Worm (Caenorhabditis elegans): ENCODE data around the gene lst-4.

lst-4 gene

ce11 chrIV:14098540-14099098 lies 29.0 kb upstream of the lst-4 start:
- TF ChIP-seq nhr-76 (tag; optimal IDR thresholded peaks at IDR 0.05) = no peak
- no peak for TF ChIP-seq ceh-39 (tag; optimal IDR thresholded peaks at IDR 0.05)
- no peak for TF ChIP-seq ces-1 (GFP tag; optimal IDR thresholded peaks at IDR 0.05)
- no peak for TF ChIP-seq nhr-237 (tag; optimal IDR thresholded peaks at IDR 0.05)
- no peak for TF ChIP-seq drap-1 (GFP tag; optimal IDR thresholded peaks at IDR 0.05)
- no peak for TF ChIP-seq nhr-12 (tag; optimal IDR thresholded peaks at IDR 0.05)
- no peak for TF ChIP-seq tbx-8 (GFP tag; optimal IDR thresholded peaks at IDR 0.05)

- TF ChIP-seq ztf-11 (tag; optimal IDR thresholded peaks at IDR 0.05) = no peak
- TF ChIP-seq ceh-39 (tag; optimal IDR thresholded peaks at IDR 0.05) = no peak
- no peak for TF ChIP-seq unc-120 (tag; optimal IDR thresholded peaks at IDR 0.05; ENCODE audit: poor library complexity, severe bottlenecking)
- no peak for TF ChIP-seq lsy-2 (tag; optimal IDR thresholded peaks at IDR 0.05)
- no peak for TF ChIP-seq mab-5 (tag; optimal IDR thresholded peaks at IDR 0.05)
- TF ChIP-seq M03D4.4 (tag; optimal IDR thresholded peaks at IDR 0.05) = no peak
- no peak for TF ChIP-seq elt-3 (tag; optimal IDR thresholded peaks at IDR 0.05)
- no peak for TF ChIP-seq zip-8 (tag; optimal IDR thresholded peaks at IDR 0.05)
- no peak for TF ChIP-seq sptf-1 (tag; optimal IDR thresholded peaks at IDR 0.05)
- TF ChIP-seq ceh-43 (GFP tag; optimal IDR thresholded peaks at IDR 0.05) = no peak
- no peak for TF ChIP-seq nhr-2 (tag; optimal IDR thresholded peaks at IDR 0.05)
- TF ChIP-seq lin-13 (tag; optimal IDR thresholded peaks at IDR 0.05) = no peak
- TF ChIP-seq blmp-1 (tag; optimal IDR thresholded peaks at IDR 0.05) = no peak
- no peak for TF ChIP-seq hlh-1 (tag; optimal IDR thresholded peaks at IDR 0.05)
These were observed 21.6 kb upstream of the lst-4 start, which contains the start of gene noah-2 for ce11 chrIV:14091242-14091641. Gene noah-2, plus strand, starts transcription at chrIV:14091254.

DNA sequence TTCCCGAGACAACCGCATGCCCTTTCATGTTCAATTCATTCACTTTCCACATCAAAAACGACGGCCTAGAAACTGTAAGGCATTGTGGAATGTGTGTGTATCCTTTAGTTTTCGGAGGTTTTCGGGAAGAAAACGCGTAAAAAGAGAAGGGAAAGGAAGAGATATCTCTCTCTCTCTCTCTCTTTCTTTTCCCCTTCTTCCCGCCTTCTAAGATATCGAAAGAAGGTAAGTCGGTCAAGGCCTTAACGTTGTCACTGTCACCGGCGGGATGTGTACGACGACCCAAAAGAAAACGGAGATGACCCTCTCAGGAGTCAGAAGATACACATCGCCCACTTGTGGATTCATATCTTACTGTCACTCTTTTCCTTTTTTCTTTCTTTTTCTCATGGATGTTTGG lies 20.1 kb upstream of the lst-4 start:
- no peak for TF ChIP-seq elt-3 (tag; optimal IDR thresholded peaks at IDR 0.05)
- TF ChIP-seq elt-1 (tag; optimal IDR thresholded peaks at IDR 0.05; ENCODE audit: borderline replicate concordance, insufficient read depth) = peak; percentile 59
- TF ChIP-seq blmp-1 (tag; optimal IDR thresholded peaks at IDR 0.05) = peak; percentile 90
- peak; percentile 35 for TF ChIP-seq unc-62 (GFP tag; optimal IDR thresholded peaks at IDR 0.05)
- no peak for TF ChIP-seq ceh-39 (tag; optimal IDR thresholded peaks at IDR 0.05)
- TF ChIP-seq hlh-1 (tag; optimal IDR thresholded peaks at IDR 0.05) = no peak
- TF ChIP-seq nhr-2 (tag; optimal IDR thresholded peaks at IDR 0.05) = peak; percentile 62

DNA sequence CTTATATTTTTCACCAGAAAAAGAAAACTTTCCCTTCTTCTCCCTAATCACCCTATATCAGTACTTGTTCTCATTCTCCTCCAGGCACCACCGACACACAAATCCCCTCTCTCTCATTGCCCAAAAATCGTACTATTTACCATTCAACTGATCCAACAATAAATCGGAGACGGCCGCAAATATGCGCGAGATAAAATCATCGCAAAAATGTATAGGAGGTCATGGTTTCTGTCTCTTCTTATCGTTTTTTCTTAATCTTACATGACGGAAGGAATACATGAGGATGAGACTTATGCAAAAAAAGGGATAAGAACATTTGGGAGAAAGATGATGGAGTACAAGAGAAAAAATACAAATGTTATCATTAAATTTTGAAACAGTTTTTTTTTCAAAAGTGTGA lies 16.7 kb upstream of the lst-4 start:
- TF ChIP-seq elt-1 (tag; optimal IDR thresholded peaks at IDR 0.05; ENCODE audit: borderline replicate concordance, insufficient read depth) = peak; percentile 77
- TF ChIP-seq ztf-11 (tag; optimal IDR thresholded peaks at IDR 0.05) = no peak

DNA sequence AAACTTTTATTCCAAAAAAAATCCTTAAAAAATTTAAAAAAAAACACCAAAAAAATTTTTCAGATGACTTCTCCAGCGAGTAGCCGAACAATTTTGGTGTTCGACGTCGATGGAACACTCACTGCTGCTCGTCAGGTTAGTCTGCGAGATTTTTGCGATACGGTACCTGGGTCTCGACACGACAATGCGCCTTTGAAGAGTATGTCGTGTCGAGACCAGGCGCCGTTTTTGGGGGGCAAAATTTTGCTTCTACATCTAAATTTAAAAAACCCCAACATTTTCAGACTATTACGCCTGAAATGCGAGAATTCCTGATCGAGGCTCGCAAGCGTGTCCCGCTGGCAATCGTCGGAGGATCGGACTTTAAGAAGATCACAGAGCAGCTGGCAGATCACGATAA lies 13.8 kb upstream of the lst-4 start, which contains the start of gene F52B11.2:
Gene F52B11.2 (plus strand): TSS at position 64 of the 400 bp plus-strand sequence.
- TF ChIP-seq nhr-12 (tag; optimal IDR thresholded peaks at IDR 0.05) (no peak), lin-13 (tag; optimal IDR thresholded peaks at IDR 0.05) (no peak), snpc-4 (tag; optimal IDR thresholded peaks at IDR 0.05) (no peak), pha-4 (tag; optimal IDR thresholded peaks at IDR 0.05) (no peak), zip-8 (tag; optimal IDR thresholded peaks at IDR 0.05) (no peak), nhr-76 (tag; optimal IDR thresholded peaks at IDR 0.05) (no peak), mls-2 (tag; optimal IDR thresholded peaks at IDR 0.05) (no peak), nhr-237 (tag; optimal IDR thresholded peaks at IDR 0.05) (no peak), ztf-11 (tag; optimal IDR thresholded peaks at IDR 0.05) (no peak), blmp-1 (tag; optimal IDR thresholded peaks at IDR 0.05) (no peak), unc-39 (tag; optimal IDR thresholded peaks at IDR 0.05) (no peak), ces-1 (GFP tag; optimal IDR thresholded peaks at IDR 0.05) (no peak), drap-1 (GFP tag; optimal IDR thresholded peaks at IDR 0.05) (no peak), bed-3 (GFP tag; optimal IDR thresholded peaks at IDR 0.05) (no peak), mab-5 (tag; optimal IDR thresholded peaks at IDR 0.05) (no peak), lin-32 (GFP tag; optimal IDR thresholded peaks at IDR 0.05) (no peak), hlh-1 (tag; optimal IDR thresholded peaks at IDR 0.05) (no peak), flh-1 (GFP tag; optimal IDR thresholded peaks at IDR 0.05) (no peak)

DNA sequence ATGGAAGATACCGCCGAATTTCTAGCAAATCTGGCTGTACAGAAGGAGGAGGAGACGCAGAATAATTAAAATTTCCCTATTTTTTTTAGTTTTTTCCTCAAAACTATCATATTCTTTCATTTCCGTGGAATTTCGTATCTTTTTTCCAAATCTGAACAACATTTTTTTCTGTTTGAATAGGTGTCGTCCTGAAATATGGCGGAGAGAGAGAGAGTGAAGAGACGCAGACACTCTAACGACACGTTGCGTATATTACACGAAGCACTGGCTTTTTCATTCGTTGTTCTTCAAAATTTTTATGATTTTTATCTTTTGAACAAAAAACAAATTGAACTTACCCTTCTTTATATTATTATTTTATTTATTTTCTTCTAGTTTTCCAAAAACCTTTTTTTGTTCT lies 13.3 kb upstream of the lst-4 start:
- TF ChIP-seq elt-1 (tag; optimal IDR thresholded peaks at IDR 0.05; ENCODE audit: borderline replicate concordance, insufficient read depth) (peak; percentile 10), unc-62 (GFP tag; optimal IDR thresholded peaks at IDR 0.05) (no peak)
